Worm (Caenorhabditis elegans): Measurements from ENCODE around the gene K09C6.3.
A peak's percentile ranks its signal among the peaks of the same experiment; 100 is the strongest.

The K09C6.3 gene

ce11 chrV:854966-855365 is 2.7 kb downstream of the K09C6.3 start, which contains the start of gene K09C6.9:
TSS of gene K09C6.9 (minus strand) at chrV:855066.
- TF ChIP-seq ceh-82 (tag; optimal IDR thresholded peaks at IDR 0.05) (no peak), ama-1 (optimal IDR thresholded peaks at IDR 0.05) (no peak), hmg-11 (tag; optimal IDR thresholded peaks at IDR 0.05) (no peak), elt-1 (tag; optimal IDR thresholded peaks at IDR 0.05) (no peak)

- TF ChIP-seq elt-1 (tag; optimal IDR thresholded peaks at IDR 0.05) (no peak), nhr-11 (tag; optimal IDR thresholded peaks at IDR 0.05) (no peak), lin-39 (tag; optimal IDR thresholded peaks at IDR 0.05) (no peak), egl-27 (tag; optimal IDR thresholded peaks at IDR 0.05) (no peak), mdl-1 (tag; optimal IDR thresholded peaks at IDR 0.05) (no peak), fkh-10 (GFP tag; optimal IDR thresholded peaks at IDR 0.05) (no peak), ceh-9 (tag; optimal IDR thresholded peaks at IDR 0.05) (no peak), ama-1 (optimal IDR thresholded peaks at IDR 0.05) (no peak), aly-2 (tag; optimal IDR thresholded peaks at IDR 0.05) (no peak)
Measured at ce11 chrV:856549-856948, 4.3 kb downstream of the K09C6.3 start, which contains the start of gene K09C6.2. TSS of gene K09C6.2 (plus strand) at chrV:856849.

- TF ChIP-seq ceh-82 (tag; optimal IDR thresholded peaks at IDR 0.05) (no peak), snpc-4 (tag; optimal IDR thresholded peaks at IDR 0.05) (peak; percentile 84)
Measured at ce11 chrV:858841-859456, 6.7 kb downstream of the K09C6.3 start.

ce11 chrV:866729-867128 is 14.4 kb downstream of the K09C6.3 start, which contains the start of gene T02B11.3:
TSS of gene T02B11.3 (minus strand) at chrV:866829.
- TF ChIP-seq ceh-82 (tag; optimal IDR thresholded peaks at IDR 0.05) (no peak), skn-1 (tag; optimal IDR thresholded peaks at IDR 0.05) (no peak), nhr-77 (tag; optimal IDR thresholded peaks at IDR 0.05) (no peak), fos-1 (tag; optimal IDR thresholded peaks at IDR 0.05) (no peak), ztf-4 (tag; optimal IDR thresholded peaks at IDR 0.05) (no peak)

ce11 chrV:871029-871428 is 18.7 kb downstream of the K09C6.3 start, which contains the start of gene T02B11.4:
TSS of gene T02B11.4 (minus strand) at chrV:871129.
- TF ChIP-seq snpc-4 (tag; optimal IDR thresholded peaks at IDR 0.05) (no peak), hmg-11 (tag; optimal IDR thresholded peaks at IDR 0.05) (no peak), nhr-12 (tag; optimal IDR thresholded peaks at IDR 0.05) (no peak), nhr-237 (tag; optimal IDR thresholded peaks at IDR 0.05) (no peak), sea-2 (GFP tag; optimal IDR thresholded peaks at IDR 0.05) (no peak)

ce11 chrV:875945-876344 is 23.7 kb downstream of the K09C6.3 start, which contains the start of gene T02B11.9:
TSS of gene T02B11.9 (plus strand) at chrV:876245.
- TF ChIP-seq mml-1 (tag; optimal IDR thresholded peaks at IDR 0.05) (no peak), pqm-1 (tag; optimal IDR thresholded peaks at IDR 0.05) (no peak), nhr-11 (tag; optimal IDR thresholded peaks at IDR 0.05) (no peak), hmg-11 (tag; optimal IDR thresholded peaks at IDR 0.05) (no peak), ceh-82 (tag; optimal IDR thresholded peaks at IDR 0.05) (no peak)

ce11 chrV:878567-878966 is 26.3 kb downstream of the K09C6.3 start, which contains the start of gene T02B11.8:
TSS of gene T02B11.8 (minus strand) at chrV:878667.
- peak; percentile 45 for TF ChIP-seq elt-2 (tag; optimal IDR thresholded peaks at IDR 0.05)
- TF ChIP-seq mml-1 (tag; optimal IDR thresholded peaks at IDR 0.05): no peak
- TF ChIP-seq sea-2 (GFP tag; optimal IDR thresholded peaks at IDR 0.05): no peak
- no peak for TF ChIP-seq jun-1 (tag; optimal IDR thresholded peaks at IDR 0.05)
- TF ChIP-seq nhr-25 (tag; optimal IDR thresholded peaks at IDR 0.05): no peak

ce11 chrV:879171-879570 is 26.9 kb downstream of the K09C6.3 start, which contains the start of gene srg-53:
TSS of gene srg-53 (plus strand) at chrV:879471.
- TF ChIP-seq elt-3 (tag; optimal IDR thresholded peaks at IDR 0.05) (no peak), jun-1 (tag; optimal IDR thresholded peaks at IDR 0.05) (no peak)

ce11 chrV:884324-884723 is 32.0 kb downstream of the K09C6.3 start, which contains the start of gene srj-38:
TSS of gene srj-38 (minus strand) at chrV:884424.
- TF ChIP-seq elt-2 (tag; optimal IDR thresholded peaks at IDR 0.05) (no peak), snpc-4 (tag; optimal IDR thresholded peaks at IDR 0.05) (no peak), fos-1 (tag; optimal IDR thresholded peaks at IDR 0.05) (no peak), elt-3 (tag; optimal IDR thresholded peaks at IDR 0.05) (no peak), nhr-23 (tag; optimal IDR thresholded peaks at IDR 0.05) (no peak), ceh-82 (tag; optimal IDR thresholded peaks at IDR 0.05) (no peak), lsy-12 (tag; optimal IDR thresholded peaks at IDR 0.05) (no peak), fkh-10 (GFP tag; optimal IDR thresholded peaks at IDR 0.05) (no peak), ceh-9 (tag; optimal IDR thresholded peaks at IDR 0.05) (no peak), mdl-1 (tag; optimal IDR thresholded peaks at IDR 0.05) (no peak), nhr-28 (tag; optimal IDR thresholded peaks at IDR 0.05) (no peak), mml-1 (tag; optimal IDR thresholded peaks at IDR 0.05) (no peak), ceh-16 (tag; optimal IDR thresholded peaks at IDR 0.05) (no peak)

Measured in whole organism, L3 larva.